Fruit fly (Drosophila melanogaster) whole organism, prepupa: ENCODE data around the gene CG14537.
A peak's percentile ranks its signal among the peaks of the same experiment; 100 is the strongest.

ENCODE experiments used
- Blimp-1 ChIP-seq: fragments of 200-800 bp; sonication (Bioruptor generic); optimal IDR thresholded peaks from 3 replicates; lab custom pipeline; 2017; ENCODE audit warnings: missing biosample characterization, missing genetic modification characterization, mild to moderate bottlenecking, moderate library complexity, missing genetic modification reagents
- CG3032 ChIP-seq: fragments of 200-800 bp; optimal IDR thresholded peaks from 2 replicates; lab custom pipeline; 2019; ENCODE audit warnings: missing biosample characterization, mild to moderate bottlenecking, missing genetic modification characterization, moderate library complexity
- Eip75B ChIP-seq: fragments of 200-800 bp; sonication (Bioruptor generic); optimal IDR thresholded peaks from 3 replicates; lab custom pipeline; 2016; ENCODE audit warnings: missing biosample characterization, missing genetic modification characterization
- Eip78C ChIP-seq: fragments of 200-800 bp; sonication (Bioruptor generic); peaks from one replicate; lab custom pipeline; 2016; ENCODE audit warnings: missing biosample characterization, missing genetic modification characterization
- Gug ChIP-seq: fragments of 200-800 bp; sonication (Bioruptor generic); IDR thresholded peaks from 2 replicates; pipeline ENCODE4 v1.3.6; 2022; ENCODE audit warnings: missing biosample characterization, missing genetic modification characterization

DNA sequence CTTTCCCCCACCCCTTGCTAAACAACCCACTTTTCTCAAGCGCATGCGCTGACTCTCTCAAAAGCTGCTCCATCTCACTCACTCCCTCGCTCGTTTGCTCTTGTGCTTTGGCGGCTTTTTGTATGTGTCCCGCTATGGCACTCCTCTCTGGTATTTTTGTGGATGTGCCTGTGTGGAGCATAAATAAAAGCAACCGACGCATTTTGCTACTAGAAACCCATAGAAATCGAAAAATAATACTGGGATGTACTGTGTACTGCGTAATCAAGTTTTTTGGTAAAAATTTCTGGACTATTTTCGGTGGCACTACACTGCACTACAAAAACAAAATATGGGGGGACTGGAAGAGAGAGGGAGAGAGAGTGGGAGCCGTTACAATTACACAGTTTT lies 30.6 kb upstream of the CG14537 start:
- TF ChIP-seq CG3032 (peak; percentile 11), Eip78C (GFP tag; lab: Kevin White, UChicago) (peak; percentile 73), Eip75B (GFP tag; lab: Kevin White, UChicago) (no peak), Blimp-1 (no peak), Gug (GFP tag; lab: Robert Waterston, UW) (peak; percentile 20; the same call in 1 of the 2 replicates)
